Worm (Caenorhabditis elegans) whole organism, L1 larva: Measurements from ENCODE around the gene lin-14.

Experiments used
- aha-1 ChIP-seq: fragments of 150-350 bp; optimal IDR thresholded peaks from 2 replicates; lab custom pipeline; 2014; ENCODE audit warnings: missing biosample characterization, missing genetic modification characterization
- alr-1 ChIP-seq: fragments of 200-800 bp; sonication (Bioruptor generic); optimal IDR thresholded peaks from 2 replicates; lab custom pipeline; 2018; ENCODE audit warnings: borderline replicate concordance, mild to moderate bottlenecking, missing genetic modification characterization, missing compliant biosample characterization
- ama-1 ChIP-seq: fragments of 150-350 bp; optimal IDR thresholded peaks from 2 replicates; lab custom pipeline; 2014
- blmp-1 ChIP-seq: fragments of 150-350 bp; optimal IDR thresholded peaks from 2 replicates; lab custom pipeline; 2014; ENCODE audit warnings: missing biosample characterization, missing genetic modification characterization
- fos-1 ChIP-seq: fragments of 150-350 bp; optimal IDR thresholded peaks from 2 replicates; lab custom pipeline; 2014; ENCODE audit warnings: missing biosample characterization, missing genetic modification characterization
- lin-14 ChIP-seq: fragments of 200-800 bp; sonication (Bioruptor generic); optimal IDR thresholded peaks from 2 replicates; lab custom pipeline; 2018; ENCODE audit warnings: mild to moderate bottlenecking, missing genetic modification characterization, moderate library complexity, missing compliant biosample characterization
- mdl-1 ChIP-seq, 2 experiments: fragments of 150-350 bp; optimal IDR thresholded peaks; 2 replicates each; lab custom pipeline; 2014 to 2017; ENCODE audit warnings: missing biosample characterization in 2 of 2, missing genetic modification characterization in 2 of 2, inconsistent platforms in 1 of 2
- nhr-237 ChIP-seq: fragments of 150-350 bp; optimal IDR thresholded peaks from 2 replicates; lab custom pipeline; 2014; ENCODE audit warnings: missing biosample characterization, missing genetic modification characterization
- nhr-28 ChIP-seq: fragments of 150-350 bp; optimal IDR thresholded peaks from 2 replicates; lab custom pipeline; 2014; ENCODE audit warnings: missing biosample characterization, missing genetic modification characterization
- pqm-1 ChIP-seq: sonication (generic microtip); optimal IDR thresholded peaks from 3 replicates; lab custom pipeline; 2017; ENCODE audit warnings: missing biosample characterization, missing genetic modification characterization
- sup-37 ChIP-seq: fragments of 200-800 bp; sonication (Bioruptor generic); optimal IDR thresholded peaks from 2 replicates; lab custom pipeline; 2018; ENCODE audit warnings: mild to moderate bottlenecking, missing genetic modification characterization, missing compliant biosample characterization

DNA sequence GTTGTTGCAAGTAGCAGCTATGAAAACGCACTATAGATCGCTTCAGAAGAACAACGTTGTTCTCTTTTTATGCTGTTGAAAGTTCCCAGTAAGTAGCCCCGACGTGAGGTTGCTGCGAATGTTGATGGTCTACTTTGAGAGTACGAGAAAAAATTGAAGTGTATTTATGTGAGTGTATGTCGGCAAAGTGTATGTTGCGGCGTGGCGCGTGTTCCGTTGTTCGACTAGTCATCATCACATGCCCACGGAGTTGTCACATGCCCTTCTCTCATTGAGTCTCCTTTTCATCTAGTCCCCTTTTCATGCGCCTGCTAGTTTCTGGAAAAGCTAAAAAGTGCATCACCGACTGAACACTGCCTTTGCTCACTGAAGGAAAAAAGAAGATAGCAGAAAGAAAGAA, 6.5 kb downstream of the lin-14 start:
- TF ChIP-seq aha-1 (tag; lab: Kevin White, UChicago) = no peak
- TF ChIP-seq sup-37 (GFP tag; lab: Kevin White, UChicago) = no peak
- peak; percentile 96 for TF ChIP-seq lin-14 (GFP tag; lab: Kevin White, UChicago)
- TF ChIP-seq ama-1 (lab: Kevin White, UChicago) = no peak
- TF ChIP-seq nhr-28 = no peak
- TF ChIP-seq alr-1 (tag; lab: Kevin White, UChicago) = no peak
- no peak for TF ChIP-seq nhr-237
- TF ChIP-seq blmp-1 (tag; lab: Kevin White, UChicago) = no peak
- peak in 1 of 2 experiments; percentile 88 for TF ChIP-seq mdl-1 (tag; optimal IDR thresholded peaks at IDR 0.05; lab: Kevin White, UChicago)
- no peak for TF ChIP-seq fos-1 (tag; lab: Kevin White, UChicago)
- TF ChIP-seq pqm-1 (tag; lab: Kevin White, UChicago) = no peak
